Worm (Caenorhabditis elegans): ENCODE measurements around the gene grl-23.

The grl-23 gene

DNA sequence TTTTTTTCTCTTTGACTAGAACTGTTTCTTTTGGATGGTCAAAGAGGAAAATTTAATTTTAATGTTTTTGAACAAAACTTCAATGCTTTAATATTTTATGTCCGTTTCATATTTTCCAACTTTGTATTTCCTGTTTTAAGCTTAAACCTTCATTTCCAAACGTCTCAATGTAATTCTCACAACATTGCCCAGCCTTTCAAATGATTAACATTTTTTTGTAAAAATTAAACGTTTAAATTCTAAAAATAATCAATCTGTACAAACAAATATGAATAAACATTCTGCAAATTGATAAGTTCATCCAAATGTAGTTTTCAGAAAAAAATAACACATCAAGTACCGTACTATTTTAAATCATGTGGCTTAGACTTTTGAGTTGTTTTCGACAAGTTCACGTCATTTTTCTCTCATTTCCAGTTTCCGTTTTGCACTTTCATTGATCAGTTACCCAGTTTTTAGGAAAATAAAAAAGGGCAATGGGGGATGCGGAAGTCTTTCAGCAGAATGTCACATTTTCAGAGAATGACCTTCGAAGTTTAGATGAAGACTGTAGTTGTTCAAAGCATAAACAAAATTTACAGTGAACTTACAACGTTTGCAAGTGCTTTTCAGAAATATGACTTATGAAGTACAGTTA, 33.9 kb downstream of the grl-23 start:
- TF ChIP-seq tab-1 (GFP tag; IDR thresholded peaks at IDR 0.05) (no peak), flt-1 (GFP tag; IDR thresholded peaks at IDR 0.05) (no peak), T22C8.4 (GFP tag; IDR thresholded peaks at IDR 0.05) (no peak), klf-2 (GFP tag; conservative IDR thresholded peaks at IDR 0.05) (no peak)

DNA sequence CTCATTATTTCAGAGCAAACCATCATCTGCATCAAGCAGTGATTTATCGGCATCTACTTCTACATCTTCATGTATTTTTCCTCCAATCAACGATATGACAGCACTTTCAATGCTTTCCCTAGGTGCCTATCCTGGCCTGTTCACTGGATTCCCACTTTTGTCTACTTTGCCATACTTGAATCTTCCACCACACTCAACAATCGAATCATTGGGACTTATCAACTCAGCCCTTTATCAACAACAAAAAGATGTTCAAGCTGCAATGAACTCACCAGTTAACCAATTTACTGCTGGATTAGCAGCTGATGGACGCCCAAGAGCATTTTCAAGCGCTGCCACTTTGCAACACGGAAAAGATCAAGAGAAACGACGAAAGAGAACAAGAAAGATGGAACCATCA, 35.5 kb downstream of the grl-23 start:
- no peak for TF ChIP-seq ref-1 (GFP tag; conservative IDR thresholded peaks at IDR 0.05)
- no peak for TF ChIP-seq T22C8.4 (GFP tag; IDR thresholded peaks at IDR 0.05)

DNA sequence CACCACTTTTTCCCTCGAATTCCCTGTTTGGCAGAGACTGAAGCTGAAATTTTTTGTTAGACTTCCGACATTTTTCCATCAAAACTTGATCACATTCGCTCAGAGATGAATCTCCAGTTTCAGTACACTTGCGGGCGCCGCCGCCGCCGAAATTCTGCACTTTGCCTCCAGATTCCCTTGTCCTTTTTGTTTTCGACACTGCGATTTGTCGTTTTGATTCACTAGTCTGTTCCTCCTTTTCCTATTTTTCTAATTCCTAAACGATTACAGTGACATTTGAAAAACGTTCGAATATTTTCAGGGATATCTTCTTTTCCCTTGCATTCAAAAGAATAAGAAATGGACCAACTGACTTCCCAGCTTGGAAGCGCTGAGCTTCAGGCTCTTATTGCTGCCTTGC, 36.0 kb downstream of the grl-23 start, which contains the start of gene F45D3.2:
Gene F45D3.2, plus strand, starts transcription at position 301 of the 400 bp plus-strand sequence.
- TF ChIP-seq T22C8.4 (GFP tag; IDR thresholded peaks at IDR 0.05) (no peak), ztf-23 (GFP tag; IDR thresholded peaks at IDR 0.05) (no peak)

DNA sequence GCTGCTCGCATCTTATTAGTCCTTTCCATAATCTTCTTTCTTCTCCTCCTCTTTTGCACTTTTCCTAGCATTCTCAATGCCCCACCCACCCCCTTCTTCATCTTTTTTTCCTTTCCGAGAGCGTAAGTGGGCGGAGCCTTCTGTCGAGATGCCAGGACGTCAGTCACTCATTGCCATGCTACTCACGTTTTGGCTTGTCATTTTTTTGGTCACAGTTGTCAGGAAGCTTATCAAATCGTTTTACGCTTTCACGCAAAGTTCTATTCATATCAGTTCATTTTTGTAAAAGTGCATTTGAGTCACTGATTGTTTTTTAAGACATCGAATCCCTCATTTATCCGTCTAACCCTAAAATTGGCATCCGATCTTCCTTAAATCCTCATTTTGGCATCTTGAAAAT, 36.7 kb downstream of the grl-23 start:
- no peak for TF ChIP-seq T22C8.4 (GFP tag; IDR thresholded peaks at IDR 0.05)
- TF ChIP-seq ztf-29 (GFP tag; IDR thresholded peaks at IDR 0.05), result no peak
- TF ChIP-seq cog-1 (tag; optimal IDR thresholded peaks at IDR 0.05), result no peak
- no peak for TF ChIP-seq klf-2 (GFP tag; conservative IDR thresholded peaks at IDR 0.05)
- TF ChIP-seq ref-1 (GFP tag; conservative IDR thresholded peaks at IDR 0.05), result no peak
- TF ChIP-seq med-1 (GFP tag; optimal IDR thresholded peaks at IDR 0.05; ENCODE audit: insufficient read depth), result no peak
- no peak for TF ChIP-seq ztf-23 (GFP tag; IDR thresholded peaks at IDR 0.05)
- TF ChIP-seq flt-1 (GFP tag; IDR thresholded peaks at IDR 0.05), result no peak

DNA sequence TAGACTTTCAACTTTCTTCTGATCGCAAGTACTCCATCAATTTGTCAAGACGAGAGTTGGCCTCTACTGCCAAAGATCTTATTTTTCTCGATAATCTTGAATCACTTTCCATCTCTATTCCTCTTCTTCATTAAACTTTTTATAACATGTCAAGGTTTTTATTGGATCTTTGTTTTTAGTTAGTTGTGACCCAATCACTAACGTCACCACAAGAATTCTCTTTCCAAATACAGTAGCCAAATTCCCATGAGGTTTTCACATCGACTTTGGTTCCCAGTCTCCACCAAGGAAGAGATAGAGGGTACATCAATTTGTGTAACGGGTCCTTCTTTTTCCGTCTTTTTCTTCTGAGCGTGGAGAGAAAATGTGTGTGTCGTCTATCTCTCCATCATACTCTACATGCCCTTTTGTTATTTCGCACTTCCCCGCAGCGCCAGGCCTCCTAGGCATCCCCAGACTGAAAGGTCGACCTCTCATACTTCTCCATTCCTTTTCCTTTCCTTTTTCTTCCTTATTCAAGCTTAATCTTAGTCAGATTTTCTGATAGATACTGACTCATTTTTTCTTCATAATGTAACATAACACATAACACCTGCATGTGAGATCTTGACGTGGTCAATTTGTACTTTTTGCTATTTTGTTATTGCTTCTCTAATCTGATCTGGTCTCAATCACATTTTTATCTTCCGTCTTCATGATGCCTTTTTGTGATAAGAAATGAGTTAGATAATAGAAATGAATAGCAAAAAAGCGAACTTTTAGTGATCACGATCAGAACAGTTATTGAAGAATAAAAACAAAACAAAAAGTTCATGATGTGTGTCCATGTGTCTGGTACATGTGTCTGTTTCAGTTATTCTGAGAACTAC, 37.5 kb downstream of the grl-23 start:
- no peak for TF ChIP-seq ztf-23 (GFP tag; IDR thresholded peaks at IDR 0.05)
- TF ChIP-seq ztf-29 (GFP tag; IDR thresholded peaks at IDR 0.05), result no peak
- no peak for TF ChIP-seq ref-1 (GFP tag; conservative IDR thresholded peaks at IDR 0.05)
- TF ChIP-seq T22C8.4 (GFP tag; IDR thresholded peaks at IDR 0.05), result no peak
- no peak for TF ChIP-seq tab-1 (GFP tag; IDR thresholded peaks at IDR 0.05)
- TF ChIP-seq flt-1 (GFP tag; IDR thresholded peaks at IDR 0.05), result no peak
- no peak for TF ChIP-seq cog-1 (tag; optimal IDR thresholded peaks at IDR 0.05)
- no peak for TF ChIP-seq klf-2 (GFP tag; conservative IDR thresholded peaks at IDR 0.05)
- no peak for TF ChIP-seq med-1 (GFP tag; optimal IDR thresholded peaks at IDR 0.05; ENCODE audit: insufficient read depth)

DNA sequence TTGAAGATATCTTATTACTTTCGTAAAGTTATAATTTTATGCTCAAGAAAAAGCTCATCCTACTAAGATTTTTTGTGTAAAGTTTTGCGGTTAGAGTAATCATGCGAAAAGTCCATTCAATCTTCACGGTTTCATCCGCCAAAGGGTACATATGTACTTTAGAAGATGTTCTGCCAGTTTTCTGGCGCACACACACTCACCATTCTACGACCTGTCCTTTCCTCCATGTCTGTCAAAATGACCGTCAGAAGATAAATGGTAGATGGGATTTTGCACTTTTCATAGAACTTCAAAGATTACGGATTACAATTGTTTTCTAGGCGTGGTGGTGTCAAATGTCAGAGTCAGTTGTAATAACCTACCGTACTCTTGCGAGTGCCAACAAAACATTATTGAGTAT, 39.2 kb downstream of the grl-23 start:
- TF ChIP-seq med-1 (GFP tag; optimal IDR thresholded peaks at IDR 0.05; ENCODE audit: insufficient read depth) (no peak), klf-2 (GFP tag; conservative IDR thresholded peaks at IDR 0.05) (no peak), ztf-23 (GFP tag; IDR thresholded peaks at IDR 0.05) (no peak), flt-1 (GFP tag; IDR thresholded peaks at IDR 0.05) (no peak), ztf-29 (GFP tag; IDR thresholded peaks at IDR 0.05) (no peak), T22C8.4 (GFP tag; IDR thresholded peaks at IDR 0.05) (no peak), ref-1 (GFP tag; conservative IDR thresholded peaks at IDR 0.05) (no peak), cog-1 (tag; optimal IDR thresholded peaks at IDR 0.05) (no peak), tab-1 (GFP tag; IDR thresholded peaks at IDR 0.05) (no peak)

DNA sequence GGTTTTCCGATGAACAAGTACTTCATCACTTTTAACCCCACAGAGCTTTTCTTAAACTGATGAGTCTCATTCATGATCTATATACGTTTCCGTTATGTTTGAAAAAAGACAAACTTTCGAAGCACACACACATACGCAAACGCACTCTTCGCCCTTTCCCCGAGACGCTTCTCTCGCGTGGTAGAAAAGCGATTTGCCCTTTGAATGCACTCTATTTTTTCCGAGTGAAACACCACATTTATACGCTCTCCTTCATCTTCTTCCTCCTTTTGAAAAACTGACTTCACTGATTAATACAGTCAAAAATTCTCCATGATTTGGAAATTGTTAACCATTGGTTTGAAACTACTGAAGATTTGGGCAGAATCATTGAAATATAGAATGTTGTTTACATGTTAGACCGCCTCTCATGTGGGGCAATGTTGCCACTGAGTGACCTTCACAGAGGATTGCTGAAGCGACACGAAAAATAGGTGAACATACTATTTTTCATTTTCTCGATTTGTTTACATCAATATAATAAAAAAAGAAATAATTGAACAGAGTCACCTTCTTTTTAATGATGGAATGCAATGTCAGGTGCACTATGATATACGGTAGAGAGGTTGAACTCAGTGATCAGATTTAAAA, 40.2 kb downstream of the grl-23 start:
- TF ChIP-seq cog-1 (tag; optimal IDR thresholded peaks at IDR 0.05) (no peak), ztf-29 (GFP tag; IDR thresholded peaks at IDR 0.05) (no peak), T22C8.4 (GFP tag; IDR thresholded peaks at IDR 0.05) (no peak), flt-1 (GFP tag; IDR thresholded peaks at IDR 0.05) (no peak), med-1 (GFP tag; optimal IDR thresholded peaks at IDR 0.05; ENCODE audit: insufficient read depth) (no peak), klf-2 (GFP tag; conservative IDR thresholded peaks at IDR 0.05) (no peak), tab-1 (GFP tag; IDR thresholded peaks at IDR 0.05) (no peak), ref-1 (GFP tag; conservative IDR thresholded peaks at IDR 0.05) (no peak)

DNA sequence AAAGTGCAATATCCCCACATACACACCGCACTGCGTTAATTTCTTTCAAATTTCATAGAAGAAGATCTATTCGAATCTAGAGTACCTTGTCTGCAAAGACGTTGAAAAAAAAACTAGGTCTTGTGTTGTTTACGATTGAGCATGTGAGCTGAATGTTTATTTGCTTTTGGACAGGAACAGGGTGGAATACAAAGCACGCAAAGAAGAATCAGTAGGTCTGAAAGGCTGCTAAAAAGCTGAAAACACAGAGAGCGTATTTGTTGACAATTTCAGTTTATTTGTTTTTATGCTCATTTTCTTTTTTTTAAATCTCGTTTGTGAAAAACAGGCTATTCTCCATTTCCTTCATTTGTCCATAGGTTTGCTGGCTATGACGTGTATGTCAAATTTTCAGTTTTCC, 41.8 kb downstream of the grl-23 start:
- TF ChIP-seq flt-1 (GFP tag; IDR thresholded peaks at IDR 0.05) (no peak), med-1 (GFP tag; optimal IDR thresholded peaks at IDR 0.05; ENCODE audit: insufficient read depth) (no peak), klf-2 (GFP tag; conservative IDR thresholded peaks at IDR 0.05) (no peak), ztf-23 (GFP tag; IDR thresholded peaks at IDR 0.05) (no peak), tab-1 (GFP tag; IDR thresholded peaks at IDR 0.05) (no peak)

DNA sequence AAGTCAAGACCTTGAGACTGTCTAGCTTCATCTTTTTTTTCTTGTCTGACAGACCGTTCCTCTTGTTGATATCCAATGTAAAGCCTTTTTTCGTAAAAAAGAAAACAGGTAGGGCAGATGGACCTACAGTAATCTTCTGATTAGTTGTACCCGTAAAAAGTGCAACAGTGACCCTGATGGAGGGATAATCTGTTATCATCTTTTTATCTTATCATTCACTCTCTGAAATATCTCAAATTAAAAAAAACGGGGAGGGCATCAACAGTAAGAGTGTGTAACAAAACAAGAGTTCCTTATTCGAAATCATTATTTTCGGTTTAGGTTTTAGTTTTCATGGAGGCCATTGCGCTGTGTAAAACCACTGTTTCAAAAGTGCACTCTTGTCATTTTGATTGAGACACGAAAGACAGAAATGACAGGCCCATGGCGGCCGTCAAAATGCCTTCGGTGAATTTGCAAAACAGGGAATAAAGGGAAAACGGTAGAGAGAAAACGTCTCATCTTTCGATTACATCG, 43.0 kb downstream of the grl-23 start:
- TF ChIP-seq cog-1 (tag; optimal IDR thresholded peaks at IDR 0.05) (no peak), ref-1 (GFP tag; conservative IDR thresholded peaks at IDR 0.05) (no peak), klf-2 (GFP tag; conservative IDR thresholded peaks at IDR 0.05) (no peak), T22C8.4 (GFP tag; IDR thresholded peaks at IDR 0.05) (no peak), med-1 (GFP tag; optimal IDR thresholded peaks at IDR 0.05; ENCODE audit: insufficient read depth) (no peak), ztf-29 (GFP tag; IDR thresholded peaks at IDR 0.05) (no peak), tab-1 (GFP tag; IDR thresholded peaks at IDR 0.05) (no peak), flt-1 (GFP tag; IDR thresholded peaks at IDR 0.05) (no peak), ztf-23 (GFP tag; IDR thresholded peaks at IDR 0.05) (no peak)

DNA sequence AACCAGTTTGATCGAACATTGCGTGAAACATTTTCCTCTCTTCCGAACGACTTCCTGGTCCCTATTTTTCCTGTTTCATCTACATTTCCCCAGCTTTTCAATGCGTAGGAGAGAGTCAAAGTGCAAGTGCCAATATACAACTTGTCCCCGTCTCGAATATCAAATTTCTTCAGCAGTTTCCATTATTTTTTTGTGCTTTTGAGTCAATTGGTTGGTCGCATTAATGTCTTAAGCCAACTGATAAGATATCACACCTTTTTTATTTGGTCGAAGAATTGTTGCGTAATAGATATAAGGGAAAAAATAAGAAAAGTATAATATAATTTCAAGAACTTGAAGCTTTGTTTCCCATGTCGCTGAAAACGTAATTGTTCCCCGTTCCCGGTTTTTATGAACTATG, 44.3 kb downstream of the grl-23 start:
- TF ChIP-seq cog-1 (tag; optimal IDR thresholded peaks at IDR 0.05) (no peak), ztf-29 (GFP tag; IDR thresholded peaks at IDR 0.05) (no peak), ztf-23 (GFP tag; IDR thresholded peaks at IDR 0.05) (no peak), ref-1 (GFP tag; conservative IDR thresholded peaks at IDR 0.05) (no peak), flt-1 (GFP tag; IDR thresholded peaks at IDR 0.05) (no peak), tab-1 (GFP tag; IDR thresholded peaks at IDR 0.05) (no peak), med-1 (GFP tag; optimal IDR thresholded peaks at IDR 0.05; ENCODE audit: insufficient read depth) (no peak), T22C8.4 (GFP tag; IDR thresholded peaks at IDR 0.05) (no peak), klf-2 (GFP tag; conservative IDR thresholded peaks at IDR 0.05) (no peak)
